Fruit fly (Drosophila melanogaster) whole organism, embryonic: ENCODE measurements around the gene CG31131.

ENCODE experiments used
- Atf-2 ChIP-seq: fragments of 200-800 bp; sonication (Bioruptor generic); optimal IDR thresholded peaks from 2 replicates; lab custom pipeline; 2016; ENCODE audit warnings: missing biosample characterization, missing genetic modification characterization
- B-H2 ChIP-seq: fragments of 200-800 bp; sonication (Bioruptor generic); optimal IDR thresholded peaks from 2 replicates; lab custom pipeline; 2018; ENCODE audit warnings: missing biosample characterization, mild to moderate bottlenecking, missing genetic modification characterization
- CG10267 ChIP-seq: fragments of 200-800 bp; sonication (Bioruptor generic); optimal IDR thresholded peaks from 2 replicates; lab custom pipeline; 2018; ENCODE audit warnings: missing biosample characterization, mild to moderate bottlenecking, missing genetic modification characterization, moderate library complexity
- CG11695 ChIP-seq: fragments of 200-800 bp; sonication (Bioruptor generic); IDR thresholded peaks from 3 replicates; pipeline ENCODE4 v1.3.6; 2022; ENCODE audit warnings: missing biosample characterization, missing genetic modification characterization
- CG12155 ChIP-seq: fragments of 200-800 bp; sonication (Bioruptor generic); optimal IDR thresholded peaks from 3 replicates; lab custom pipeline; 2016; ENCODE audit warnings: missing biosample characterization, missing genetic modification characterization
- CG12219 ChIP-seq: fragments of 200-800 bp; sonication (Bioruptor generic); optimal IDR thresholded peaks from 3 replicates; lab custom pipeline; 2018; ENCODE audit warnings: missing biosample characterization, mild to moderate bottlenecking, missing genetic modification characterization
- CG13894 ChIP-seq: fragments of 200-800 bp; sonication (Bioruptor generic); optimal IDR thresholded peaks from 3 replicates; lab custom pipeline; 2018; ENCODE audit warnings: missing biosample characterization, mild to moderate bottlenecking, missing genetic modification characterization, moderate library complexity
- CG15601 ChIP-seq: fragments of 200-800 bp; sonication (Bioruptor generic); optimal IDR thresholded peaks from 3 replicates; lab custom pipeline; 2019; ENCODE audit warnings: missing biosample characterization, mild to moderate bottlenecking, missing genetic modification characterization, moderate library complexity
- CG17186 ChIP-seq: fragments of 200-800 bp; sonication (Bioruptor generic); optimal IDR thresholded peaks from 3 replicates; lab custom pipeline; 2017; ENCODE audit warnings: missing biosample characterization, missing genetic modification reagents, missing genetic modification characterization
- CG17912 ChIP-seq: fragments of 200-800 bp; sonication (Bioruptor generic); optimal IDR thresholded peaks from 2 replicates; lab custom pipeline; 2018; ENCODE audit warnings: missing biosample characterization, mild to moderate bottlenecking, missing genetic modification characterization
- CG32532 ChIP-seq: fragments of 200-800 bp; sonication (Bioruptor generic); IDR thresholded peaks from 2 replicates; pipeline ENCODE4 v1.3.6; 2022; ENCODE audit warnings: missing biosample characterization, missing genetic modification characterization
- CG33557 ChIP-seq: fragments of 200-800 bp; sonication (Bioruptor generic); optimal IDR thresholded peaks from 2 replicates; lab custom pipeline; 2019; ENCODE audit warnings: missing biosample characterization, mild to moderate bottlenecking, missing genetic modification characterization, moderate library complexity
- CG34422 ChIP-seq: fragments of 200-800 bp; sonication (Bioruptor generic); IDR thresholded peaks from 3 replicates; pipeline ENCODE4 v1.3.6; 2022; ENCODE audit warnings: missing biosample characterization, missing genetic modification characterization
- CG43689 ChIP-seq: fragments of 200-800 bp; sonication (Bioruptor generic); IDR thresholded peaks from 2 replicates; pipeline ENCODE4 v1.3.6; 2022; ENCODE audit warnings: missing biosample characterization, missing genetic modification characterization
- CG4707 ChIP-seq: fragments of 200-800 bp; sonication (Bioruptor generic); optimal IDR thresholded peaks from 2 replicates; lab custom pipeline; 2018; ENCODE audit warnings: missing biosample characterization, mild to moderate bottlenecking, missing genetic modification characterization, moderate library complexity
- CG6175 ChIP-seq: fragments of 200-800 bp; sonication (Bioruptor generic); IDR thresholded peaks from 3 replicates; pipeline ENCODE4 v1.3.6; 2022; ENCODE audit warnings: missing biosample characterization, missing genetic modification characterization
- CG6654 ChIP-seq: fragments of 200-800 bp; sonication (Bioruptor generic); optimal IDR thresholded peaks from 2 replicates; lab custom pipeline; 2017; ENCODE audit warnings: missing biosample characterization, mild to moderate bottlenecking, missing genetic modification characterization
- CG7271 ChIP-seq: fragments of 200-800 bp; sonication (Bioruptor generic); optimal IDR thresholded peaks from 2 replicates; lab custom pipeline; 2018; ENCODE audit warnings: missing biosample characterization, mild to moderate bottlenecking, missing genetic modification characterization, moderate library complexity
- CG7786 ChIP-seq: fragments of 200-800 bp; sonication (Bioruptor generic); optimal IDR thresholded peaks from 2 replicates; lab custom pipeline; 2016; ENCODE audit warnings: missing biosample characterization, missing genetic modification characterization
- CrebB ChIP-seq: fragments of 200-800 bp; sonication (Bioruptor generic); optimal IDR thresholded peaks from 3 replicates; lab custom pipeline; 2018; ENCODE audit warnings: missing biosample characterization, mild to moderate bottlenecking, missing genetic modification characterization
- Dad ChIP-seq: fragments of 200-800 bp; sonication (Bioruptor generic); optimal IDR thresholded peaks from 3 replicates; lab custom pipeline; 2016; ENCODE audit warnings: missing biosample characterization, missing genetic modification characterization
- Deaf1 ChIP-seq: fragments of 200-800 bp; optimal IDR thresholded peaks from 3 replicates; lab custom pipeline; 2019; ENCODE audit warnings: missing biosample characterization, mild to moderate bottlenecking, missing genetic modification characterization, moderate library complexity
- ERR ChIP-seq: fragments of 200-800 bp; sonication (Bioruptor generic); optimal IDR thresholded peaks from 2 replicates; lab custom pipeline; 2016; ENCODE audit warnings: missing biosample characterization, missing genetic modification characterization
- MBD-R2 ChIP-seq: fragments of 200-800 bp; sonication (Bioruptor generic); IDR thresholded peaks from 2 replicates; pipeline ENCODE4 v1.3.6; 2022; ENCODE audit warnings: missing biosample characterization, missing genetic modification characterization
- MESR4 ChIP-seq: fragments of 200-800 bp; sonication (Bioruptor generic); optimal IDR thresholded peaks from 2 replicates; lab custom pipeline; 2018; ENCODE audit warnings: missing biosample characterization, mild to moderate bottlenecking, missing genetic modification characterization, moderate library complexity
- Neu2 ChIP-seq: fragments of 200-800 bp; sonication (Bioruptor generic); optimal IDR thresholded peaks from 3 replicates; lab custom pipeline; 2016; ENCODE audit warnings: missing biosample characterization, missing genetic modification characterization, borderline replicate concordance
- Nf-YB ChIP-seq: fragments of 200-800 bp; sonication (Bioruptor generic); optimal IDR thresholded peaks from 3 replicates; lab custom pipeline; 2019; ENCODE audit warnings: missing biosample characterization, mild to moderate bottlenecking, missing genetic modification characterization, moderate library complexity
- Six4 ChIP-seq: fragments of 200-800 bp; sonication (Bioruptor generic); optimal IDR thresholded peaks from 2 replicates; lab custom pipeline; 2016; ENCODE audit warnings: missing biosample characterization, missing genetic modification characterization
- Sox102F ChIP-seq: fragments of 200-800 bp; sonication (Bioruptor generic); optimal IDR thresholded peaks from 2 replicates; lab custom pipeline; 2018; ENCODE audit warnings: missing biosample characterization, mild to moderate bottlenecking, missing genetic modification characterization, moderate library complexity
- bab2 ChIP-seq: fragments of 200-800 bp; sonication (Bioruptor generic); optimal IDR thresholded peaks from 2 replicates; lab custom pipeline; 2016; ENCODE audit warnings: missing biosample characterization, missing genetic modification characterization
- bcd ChIP-seq: fragments of 200-800 bp; sonication (Bioruptor generic); optimal IDR thresholded peaks from 2 replicates; lab custom pipeline; 2017; ENCODE audit warnings: missing biosample characterization, mild to moderate bottlenecking, missing genetic modification characterization
- bowl ChIP-seq: fragments of 200-800 bp; sonication (Bioruptor generic); IDR thresholded peaks from 2 replicates; pipeline ENCODE4 v1.3.6; 2022; ENCODE audit warnings: missing biosample characterization, missing genetic modification characterization
- crol ChIP-seq: fragments of 200-800 bp; sonication (Bioruptor generic); IDR thresholded peaks from 2 replicates; pipeline ENCODE4 v1.3.6; 2022; ENCODE audit warnings: missing biosample characterization, missing genetic modification characterization
- crp ChIP-seq, 2 experiments: fragments of 200-800 bp; sonication (Bioruptor generic); optimal IDR thresholded peaks; 2 replicates in 1 of 2; 3 replicates in 1 of 2; lab custom pipeline; 2017; ENCODE audit warnings: missing biosample characterization in 2 of 2, missing genetic modification characterization in 2 of 2, mild to moderate bottlenecking in 1 of 2, moderate library complexity in 1 of 2
- cwo ChIP-seq: fragments of 200-800 bp; sonication (Bioruptor generic); optimal IDR thresholded peaks from 3 replicates; lab custom pipeline; 2017; ENCODE audit warnings: missing biosample characterization, missing genetic modification characterization, mild to moderate bottlenecking, moderate library complexity, missing genetic modification reagents
- dimm ChIP-seq: fragments of 200-800 bp; sonication (Bioruptor generic); IDR thresholded peaks from 2 replicates; pipeline ENCODE4 v1.3.6; 2022; ENCODE audit warnings: missing biosample characterization, missing genetic modification characterization
- dpn ChIP-seq, 2 experiments: fragments of 200-800 bp; sonication (Bioruptor generic); optimal IDR thresholded peaks; 3 replicates each; lab custom pipeline; 2016; ENCODE audit warnings: missing biosample characterization in 2 of 2, missing genetic modification characterization in 2 of 2
- dysf ChIP-seq: fragments of 200-800 bp; sonication (Bioruptor generic); IDR thresholded peaks from 3 replicates; pipeline ENCODE4 v1.3.6; 2022; ENCODE audit warnings: missing biosample characterization, missing genetic modification characterization
- exex ChIP-seq: fragments of 200-800 bp; sonication (Bioruptor generic); optimal IDR thresholded peaks from 4 replicates; lab custom pipeline; 2018; ENCODE audit warnings: missing biosample characterization, mild to moderate bottlenecking, missing genetic modification characterization, moderate library complexity
- eyg ChIP-seq: fragments of 200-800 bp; sonication (Bioruptor generic); optimal IDR thresholded peaks from 3 replicates; lab custom pipeline; 2016; ENCODE audit warnings: missing biosample characterization, missing genetic modification characterization
- gcm ChIP-seq: fragments of 200-800 bp; sonication (Bioruptor generic); optimal IDR thresholded peaks from 2 replicates; lab custom pipeline; 2019; ENCODE audit warnings: missing biosample characterization, mild to moderate bottlenecking, missing genetic modification characterization, moderate library complexity
- gro ChIP-seq: fragments of 200-800 bp; sonication (Bioruptor generic); optimal IDR thresholded peaks from 2 replicates; lab custom pipeline; 2016; ENCODE audit warnings: missing biosample characterization, missing genetic modification characterization
- h ChIP-seq: fragments of >200 bp; optimal IDR thresholded peaks from 2 replicates; lab custom pipeline; 2017
- klu ChIP-seq: fragments of 200-800 bp; sonication (Bioruptor generic); IDR thresholded peaks from 2 replicates; pipeline ENCODE4 v1.3.6; 2022; ENCODE audit warnings: missing biosample characterization, missing genetic modification characterization
- lov ChIP-seq, 2 experiments: fragments of 200-800 bp in 1 of 2; fragments of >200 bp in 1 of 2; sonication (Bioruptor generic) in 1 of 2; IDR thresholded peaks in 1 of 2; optimal IDR thresholded peaks in 1 of 2; 2 replicates in 1 of 2; 3 replicates in 1 of 2; pipeline versions ENCODE4 v1.3.6 to Lab custom; 2017 to 2022; ENCODE audit warnings: missing biosample characterization in 1 of 2, missing genetic modification characterization in 1 of 2
- pzg ChIP-seq: fragments of 200-800 bp; sonication (Bioruptor generic); optimal IDR thresholded peaks from 3 replicates; lab custom pipeline; 2018; ENCODE audit warnings: missing biosample characterization, mild to moderate bottlenecking, missing genetic modification characterization, moderate library complexity
- sug ChIP-seq: fragments of 200-800 bp; optimal IDR thresholded peaks from 2 replicates; lab custom pipeline; 2019; ENCODE audit warnings: missing biosample characterization, mild to moderate bottlenecking, missing genetic modification characterization, moderate library complexity
- tna ChIP-seq: fragments of 200-800 bp; sonication (Bioruptor generic); IDR thresholded peaks from 2 replicates; pipeline ENCODE4 v1.3.6; 2022; ENCODE audit warnings: missing biosample characterization, missing genetic modification characterization; ENCODE audit not compliant: partially characterized antibody
- vvl ChIP-seq: fragments of 200-800 bp; sonication (Bioruptor generic); IDR thresholded peaks from 2 replicates; pipeline ENCODE4 v1.3.6; 2022; ENCODE audit warnings: missing biosample characterization, missing genetic modification characterization
- wdn ChIP-seq: fragments of 200-800 bp; sonication (Bioruptor generic); IDR thresholded peaks from 2 replicates; pipeline ENCODE4 v1.3.6; 2022; ENCODE audit warnings: missing biosample characterization, missing genetic modification characterization
- wor ChIP-seq: fragments of 200-800 bp; sonication (Bioruptor generic); IDR thresholded peaks from 2 replicates; pipeline ENCODE4 v1.3.6; 2022; ENCODE audit warnings: missing biosample characterization, missing genetic modification characterization

Gene CG31131

DNA sequence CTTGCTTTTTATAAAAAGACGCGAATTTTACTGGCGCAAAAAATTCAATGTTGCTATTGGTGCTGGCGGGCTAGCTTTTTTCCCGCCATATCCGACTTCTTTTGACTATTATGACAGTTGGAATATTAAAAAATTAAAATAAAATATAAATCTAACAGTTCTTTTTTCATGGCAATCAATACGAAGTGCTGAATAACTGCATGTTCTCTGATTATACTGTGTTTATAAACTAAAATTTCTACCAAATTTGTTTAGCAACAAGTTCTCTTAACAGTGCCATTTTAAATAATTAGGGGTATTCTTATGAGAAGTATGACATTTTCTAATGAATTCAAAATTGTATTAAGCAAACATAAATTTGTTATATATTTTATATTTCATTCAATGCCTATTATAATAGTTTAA, 43.6 kb downstream of the CG31131 start, which contains the start of gene Boh1 (continued):
- no peak for TF ChIP-seq gro (GFP tag; lab: Kevin White, UChicago)
- TF ChIP-seq h: no peak
- TF ChIP-seq lov (optimal IDR thresholded peaks at IDR 0.05; lab: Kevin White, UChicago): no peak
- TF ChIP-seq lov (GFP tag; IDR thresholded peaks at IDR 0.05; lab: Robert Waterston, UW): no peak
- TF ChIP-seq CG34422 (GFP tag; lab: Robert Waterston, UW): no peak
- TF ChIP-seq Atf-2 (GFP tag; lab: Kevin White, UChicago): no peak
- TF ChIP-seq Neu2 (GFP tag; lab: Kevin White, UChicago): no peak
- TF ChIP-seq CG12219 (GFP tag; lab: Kevin White, UChicago): no peak
- TF ChIP-seq CG13894: no peak
- no peak for TF ChIP-seq klu
- TF ChIP-seq gcm: no peak
- TF ChIP-seq Nf-YB (GFP tag; lab: Kevin White, UChicago): peak; percentile 15
- TF ChIP-seq wor (GFP tag; lab: Robert Waterston, UW): no peak
- peak; percentile 42 for TF ChIP-seq B-H2 (GFP tag; lab: Kevin White, UChicago)
- no peak for TF ChIP-seq cwo
- no peak for TF ChIP-seq vvl
- no peak for TF ChIP-seq CG7786 (GFP tag; lab: Kevin White, UChicago)
- TF ChIP-seq crp (GFP tag; optimal IDR thresholded peaks at IDR 0.05; lab: Kevin White, UChicago): no peak
- TF ChIP-seq Six4 (GFP tag; lab: Kevin White, UChicago): no peak
- peak; percentile 18 for TF ChIP-seq Sox102F (GFP tag; lab: Kevin White, UChicago)
- no peak for TF ChIP-seq ERR
- no peak for TF ChIP-seq bowl
- peak; percentile 15 for TF ChIP-seq CG12155 (GFP tag; lab: Kevin White, UChicago)
- no peak for TF ChIP-seq wdn (GFP tag; lab: Robert Waterston, UW)
- TF ChIP-seq tna (GFP tag; lab: Robert Waterston, UW): no peak
- no peak for TF ChIP-seq CG7271 (tag; lab: Kevin White, UChicago)
- TF ChIP-seq dimm (GFP tag; lab: Robert Waterston, UW): no peak
- TF ChIP-seq Deaf1 (tag; lab: Kevin White, UChicago): no peak
- no peak for TF ChIP-seq MESR4 (GFP tag; lab: Kevin White, UChicago)
- no peak for TF ChIP-seq CG17186 (GFP tag; lab: Kevin White, UChicago)
- TF ChIP-seq CrebB (tag; lab: Kevin White, UChicago): no peak
- TF ChIP-seq Dad: no peak
- TF ChIP-seq bcd (GFP tag; lab: Kevin White, UChicago): no peak
- no peak for TF ChIP-seq crol (GFP tag; lab: Robert Waterston, UW)
- TF ChIP-seq CG6175 (GFP tag; lab: Robert Waterston, UW): no peak
- no peak for TF ChIP-seq CG6654
- no peak for TF ChIP-seq eyg (GFP tag; lab: Kevin White, UChicago)

DNA sequence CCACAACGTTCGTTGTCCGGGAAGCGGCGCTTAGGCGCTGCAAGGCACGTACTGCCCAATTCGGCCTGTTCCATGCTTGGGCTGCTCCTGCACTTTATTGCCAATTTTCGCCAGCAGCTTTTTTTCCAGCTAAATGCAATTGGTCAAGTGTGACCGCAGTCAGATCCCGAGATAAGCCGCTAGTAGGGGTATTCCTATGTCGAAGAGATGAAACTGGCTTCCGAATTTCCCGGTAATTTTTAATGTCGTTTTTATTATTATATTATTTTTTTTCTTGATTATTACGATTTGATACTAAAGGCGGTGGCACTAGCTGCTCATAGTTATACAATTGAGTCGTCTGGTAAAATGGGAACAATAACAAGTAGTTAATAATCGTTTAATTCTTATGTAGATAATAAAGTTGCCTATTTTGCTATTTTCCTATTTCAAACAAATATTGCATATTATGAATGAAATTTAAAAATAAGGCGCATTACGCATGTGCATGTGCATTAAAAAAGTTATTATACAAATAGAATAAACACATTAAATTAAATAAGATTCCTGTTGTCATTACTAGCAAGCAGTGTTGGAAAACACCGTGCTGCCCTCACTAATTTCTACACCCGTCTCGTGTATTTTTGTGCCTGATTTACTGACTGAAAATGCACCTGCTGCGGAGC, 46.5 kb downstream of the CG31131 start, which contains the start of the genes CG5003 and mRpS22:
Gene CG5003, minus strand, starts transcription at position 162 of the 665 bp plus-strand sequence.
Gene mRpS22, plus strand, starts transcription at position 554 of the 665 bp plus-strand sequence.
- TF ChIP-seq CG11695 (GFP tag; lab: Robert Waterston, UW) (no peak), CG10267 (tag; lab: Kevin White, UChicago) (peak; percentile 93), exex (tag; lab: Kevin White, UChicago) (peak; percentile 48), gcm (no peak), CG15601 (tag; lab: Kevin White, UChicago) (peak; percentile 48), sug (peak; percentile 73), dpn (GFP tag; optimal IDR thresholded peaks at IDR 0.05; lab: Kevin White, UChicago) (peak in 1 of 2 experiments; percentile 52), MBD-R2 (GFP tag; lab: Robert Waterston, UW) (peak; percentile 68), bab2 (GFP tag; lab: Kevin White, UChicago) (peak; percentile 1), dysf (GFP tag; lab: Robert Waterston, UW) (peak; percentile 21; the same call in 1 of the 3 replicates), pzg (GFP tag; lab: Kevin White, UChicago) (peak; percentile 22), CG7786 (GFP tag; lab: Kevin White, UChicago) (no peak), CG43689 (no peak), CG32532 (GFP tag; lab: Robert Waterston, UW) (peak; percentile 52), CG17912 (GFP tag; lab: Kevin White, UChicago) (no peak), CG4707 (GFP tag; lab: Kevin White, UChicago) (no peak), CG33557 (GFP tag; lab: Kevin White, UChicago) (peak; percentile 38)
